Worm (Caenorhabditis elegans): ENCODE results near the gene srh-59.

DNA sequence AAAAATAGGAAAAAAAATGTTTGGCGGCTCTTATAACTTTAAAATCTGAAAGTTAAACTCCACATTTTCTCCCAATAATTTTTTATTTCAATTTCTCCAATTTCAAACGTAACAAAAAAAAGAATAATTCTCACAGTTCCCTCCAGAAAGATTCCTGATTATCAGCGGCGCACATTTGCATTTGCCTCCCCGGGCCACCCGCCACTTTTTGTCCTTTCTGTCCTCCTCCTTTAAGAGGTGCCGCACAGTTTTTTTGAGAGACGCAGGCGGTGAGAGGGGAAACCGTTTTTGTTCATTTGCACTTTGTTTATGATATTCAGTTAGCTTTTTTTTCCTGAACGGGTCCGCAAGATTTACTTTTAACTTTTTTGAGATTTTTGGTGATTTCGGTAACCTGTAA is 39.0 kb downstream of the srh-59 start:
- TF ChIP-seq nhr-11 (tag; optimal IDR thresholded peaks at IDR 0.05) (no peak), skn-1 (tag; optimal IDR thresholded peaks at IDR 0.05) (no peak), R02D3.7 (tag; optimal IDR thresholded peaks at IDR 0.05) (no peak), nhr-237 (tag; optimal IDR thresholded peaks at IDR 0.05) (no peak), ama-1 (optimal IDR thresholded peaks at IDR 0.05) (no peak), nhr-23 (tag; optimal IDR thresholded peaks at IDR 0.05) (no peak), unc-62 (GFP tag; optimal IDR thresholded peaks at IDR 0.05) (no peak), nhr-77 (tag; optimal IDR thresholded peaks at IDR 0.05) (no peak), crh-2 (tag; optimal IDR thresholded peaks at IDR 0.05) (no peak)

Data from whole organism, L2 larva.